Fruit fly (Drosophila melanogaster) whole organism, embryonic: Measurements from ENCODE around the gene Desat1.
A peak's percentile ranks its signal among the peaks of the same experiment; 100 is the strongest.

Source experiments
- Atf3 ChIP-seq: fragments of 200-800 bp; sonication (Bioruptor generic); optimal IDR thresholded peaks from 3 replicates; lab custom pipeline; 2016; ENCODE audit warnings: missing biosample characterization, missing genetic modification characterization
- Awh ChIP-seq: fragments of 200-800 bp; sonication (Bioruptor generic); IDR thresholded peaks from 2 replicates; pipeline ENCODE4, ENCODE4 v1.3.6; 2022; ENCODE audit warnings: missing biosample characterization, missing genetic modification characterization
- B-H1 ChIP-seq: fragments of 200-800 bp; sonication (Bioruptor generic); IDR thresholded peaks from 3 replicates; pipeline ENCODE4 v1.3.6; 2022; ENCODE audit warnings: missing biosample characterization, missing genetic modification characterization
- BtbVII ChIP-seq: fragments of 200-800 bp; sonication (Bioruptor generic); optimal IDR thresholded peaks from 3 replicates; lab custom pipeline; 2017; ENCODE audit warnings: missing biosample characterization, mild to moderate bottlenecking, missing genetic modification characterization
- C15 ChIP-seq: fragments of 200-800 bp; sonication (Bioruptor generic); IDR thresholded peaks from 3 replicates; pipeline ENCODE4 v1.3.6; 2022; ENCODE audit warnings: missing biosample characterization, missing genetic modification characterization
- CG12104 ChIP-seq: fragments of 200-800 bp; sonication (Bioruptor generic); optimal IDR thresholded peaks from 3 replicates; lab custom pipeline; 2016; ENCODE audit warnings: missing biosample characterization, missing genetic modification characterization
- CG12219 ChIP-seq: fragments of 200-800 bp; sonication (Bioruptor generic); optimal IDR thresholded peaks from 3 replicates; lab custom pipeline; 2018; ENCODE audit warnings: missing biosample characterization, mild to moderate bottlenecking, missing genetic modification characterization
- CG12391 ChIP-seq: fragments of 200-800 bp; sonication (Bioruptor generic); optimal IDR thresholded peaks from 3 replicates; lab custom pipeline; 2018; ENCODE audit warnings: missing biosample characterization, mild to moderate bottlenecking, missing genetic modification characterization, moderate library complexity
- CG14014 ChIP-seq: fragments of 200-800 bp; sonication (Bioruptor generic); IDR thresholded peaks from 2 replicates; pipeline ENCODE4 v1.3.6; 2022; ENCODE audit warnings: missing biosample characterization, missing genetic modification characterization
- CG16813 ChIP-seq: fragments of 200-800 bp; sonication (Bioruptor generic); IDR thresholded peaks from 3 replicates; pipeline ENCODE4 v1.3.6; 2022; ENCODE audit warnings: missing biosample characterization, missing genetic modification characterization; ENCODE audit not compliant: partially characterized antibody
- CG16815 ChIP-seq: fragments of 200-800 bp; sonication (Bioruptor generic); optimal IDR thresholded peaks from 3 replicates; lab custom pipeline; 2017; ENCODE audit warnings: missing biosample characterization, mild to moderate bottlenecking, missing genetic modification characterization
- CG18476 ChIP-seq: fragments of 200-800 bp; sonication (Bioruptor generic); optimal IDR thresholded peaks from 2 replicates; lab custom pipeline; 2016; ENCODE audit warnings: missing biosample characterization, mild to moderate bottlenecking, missing genetic modification characterization
- CG3163 ChIP-seq: fragments of 200-800 bp; sonication (Bioruptor generic); optimal IDR thresholded peaks from 3 replicates; lab custom pipeline; 2016; ENCODE audit warnings: missing biosample characterization, missing genetic modification characterization
- CG3281 ChIP-seq: fragments of 200-800 bp; sonication (Bioruptor generic); optimal IDR thresholded peaks from 3 replicates; lab custom pipeline; 2017; ENCODE audit warnings: missing biosample characterization, mild to moderate bottlenecking, missing genetic modification characterization
- CG34422 ChIP-seq: fragments of 200-800 bp; sonication (Bioruptor generic); IDR thresholded peaks from 3 replicates; pipeline ENCODE4 v1.3.6; 2022; ENCODE audit warnings: missing biosample characterization, missing genetic modification characterization
- CG4617 ChIP-seq: fragments of 200-800 bp; sonication (Bioruptor generic); optimal IDR thresholded peaks from 3 replicates; lab custom pipeline; 2016; ENCODE audit warnings: missing biosample characterization, missing genetic modification characterization, borderline replicate concordance
- CG4730 ChIP-seq: fragments of 200-800 bp; sonication (Bioruptor generic); IDR thresholded peaks from 2 replicates; pipeline ENCODE4 v1.3.6; 2022; ENCODE audit warnings: missing biosample characterization, missing genetic modification characterization
- CG7839 ChIP-seq: fragments of 200-800 bp; sonication (Bioruptor generic); optimal IDR thresholded peaks from 3 replicates; lab custom pipeline; 2018; ENCODE audit warnings: missing biosample characterization, mild to moderate bottlenecking, missing genetic modification characterization, moderate library complexity
- CG7963 ChIP-seq: fragments of 200-800 bp; sonication (Bioruptor generic); IDR thresholded peaks from 3 replicates; pipeline ENCODE4 v1.3.6; 2022; ENCODE audit warnings: missing biosample characterization, missing genetic modification characterization; ENCODE audit not compliant: partially characterized antibody
- CG7987 ChIP-seq: fragments of 200-800 bp; sonication (Bioruptor generic); optimal IDR thresholded peaks from 2 replicates; lab custom pipeline; 2018; ENCODE audit warnings: missing biosample characterization, mild to moderate bottlenecking, missing genetic modification characterization, moderate library complexity
- CG8089 ChIP-seq: fragments of 200-800 bp; sonication (Bioruptor generic); optimal IDR thresholded peaks from 3 replicates; lab custom pipeline; 2016; ENCODE audit warnings: missing biosample characterization, missing genetic modification characterization
- CG8388 ChIP-seq: fragments of 200-800 bp; sonication (Bioruptor generic); optimal IDR thresholded peaks from 2 replicates; lab custom pipeline; 2019; ENCODE audit warnings: missing biosample characterization, mild to moderate bottlenecking, missing genetic modification characterization, moderate library complexity
- Dbx ChIP-seq: fragments of 200-800 bp; sonication (Bioruptor generic); IDR thresholded peaks from 3 replicates; pipeline ENCODE4 v1.3.6; 2022; ENCODE audit warnings: missing biosample characterization, missing genetic modification characterization
- HHEX ChIP-seq: fragments of 200-800 bp; sonication (Bioruptor generic); optimal IDR thresholded peaks from 3 replicates; lab custom pipeline; 2017; ENCODE audit warnings: missing biosample characterization, mild to moderate bottlenecking, missing genetic modification characterization, missing genetic modification reagents
- HLHmδ ChIP-seq: fragments of 200-800 bp; sonication (Bioruptor generic); optimal IDR thresholded peaks from 2 replicates; lab custom pipeline; 2018; ENCODE audit warnings: missing biosample characterization, mild to moderate bottlenecking, missing genetic modification characterization, moderate library complexity
- Hand ChIP-seq: fragments of 200-800 bp; sonication (Bioruptor generic); optimal IDR thresholded peaks from 2 replicates; lab custom pipeline; 2017; ENCODE audit warnings: mild to moderate bottlenecking, missing biosample characterization, missing genetic modification reagents, missing genetic modification characterization
- Kr ChIP-seq: fragments of 200-800 bp; sonication (Bioruptor generic); optimal IDR thresholded peaks from 2 replicates; lab custom pipeline; 2017; ENCODE audit warnings: missing biosample characterization, mild to moderate bottlenecking, missing genetic modification characterization
- Lim3 ChIP-seq: fragments of 200-800 bp; sonication (Bioruptor generic); IDR thresholded peaks from 2 replicates; pipeline ENCODE4 v1.3.6; 2022; ENCODE audit warnings: missing biosample characterization, missing genetic modification characterization
- Ravus ChIP-seq: fragments of 200-800 bp; sonication (Bioruptor generic); IDR thresholded peaks from 2 replicates; pipeline ENCODE4 v1.3.6; 2022; ENCODE audit warnings: missing biosample characterization, missing genetic modification characterization
- Side ChIP-seq: fragments of 200-800 bp; sonication (Bioruptor generic); optimal IDR thresholded peaks from 2 replicates; lab custom pipeline; 2016; ENCODE audit warnings: missing biosample characterization, missing genetic modification characterization
- Sox102F ChIP-seq: fragments of 200-800 bp; sonication (Bioruptor generic); optimal IDR thresholded peaks from 2 replicates; lab custom pipeline; 2018; ENCODE audit warnings: missing biosample characterization, mild to moderate bottlenecking, missing genetic modification characterization, moderate library complexity
- YL-1 ChIP-seq: fragments of 200-800 bp; sonication (Bioruptor generic); optimal IDR thresholded peaks from 3 replicates; lab custom pipeline; 2017; ENCODE audit warnings: missing biosample characterization, mild to moderate bottlenecking, missing genetic modification characterization
- ato ChIP-seq: fragments of 200-800 bp; sonication (Bioruptor generic); IDR thresholded peaks from 2 replicates; pipeline ENCODE4 v1.3.6; 2022; ENCODE audit warnings: missing biosample characterization, missing genetic modification characterization; ENCODE audit not compliant: partially characterized antibody
- caup ChIP-seq: fragments of 200-800 bp; sonication (Bioruptor generic); optimal IDR thresholded peaks from 3 replicates; lab custom pipeline; 2017; ENCODE audit warnings: missing biosample characterization, mild to moderate bottlenecking, missing genetic modification characterization, moderate library complexity; ENCODE audit not compliant: severe bottlenecking
- chinmo ChIP-seq: fragments of 200-800 bp; sonication (Bioruptor generic); IDR thresholded peaks from 4 replicates; pipeline ENCODE4 v1.3.6; 2022; ENCODE audit warnings: missing biosample characterization, missing genetic modification characterization; ENCODE audit not compliant: partially characterized antibody
- dmrt99B ChIP-seq: fragments of 200-800 bp; sonication (Bioruptor generic); optimal IDR thresholded peaks from 2 replicates; lab custom pipeline; 2018; ENCODE audit warnings: missing biosample characterization, mild to moderate bottlenecking, missing genetic modification characterization, moderate library complexity
- ftz-f1 ChIP-seq: fragments of 200-800 bp; sonication (Bioruptor generic); optimal IDR thresholded peaks from 2 replicates; lab custom pipeline; 2016; ENCODE audit warnings: missing biosample characterization, missing genetic modification characterization
- fu2 ChIP-seq: fragments of 200-800 bp; sonication (Bioruptor generic); optimal IDR thresholded peaks from 2 replicates; lab custom pipeline; 2016; ENCODE audit warnings: missing biosample characterization, missing genetic modification characterization
- gcm2 ChIP-seq: fragments of 200-800 bp; sonication (Bioruptor generic); optimal IDR thresholded peaks from 2 replicates; lab custom pipeline; 2016; ENCODE audit warnings: missing biosample characterization, missing genetic modification characterization
- gfzf ChIP-seq: fragments of 200-800 bp; sonication (Bioruptor generic); optimal IDR thresholded peaks from 2 replicates; lab custom pipeline; 2016; ENCODE audit warnings: missing biosample characterization, mild to moderate bottlenecking, missing genetic modification characterization, moderate library complexity
- mld ChIP-seq: fragments of 200-800 bp; sonication (Bioruptor generic); IDR thresholded peaks from 3 replicates; pipeline ENCODE4 v1.3.6; 2022; ENCODE audit warnings: missing biosample characterization, missing genetic modification characterization; ENCODE audit not compliant: partially characterized antibody
- nerfin-1 ChIP-seq: fragments of 200-800 bp; sonication (Bioruptor generic); optimal IDR thresholded peaks from 3 replicates; lab custom pipeline; 2019; ENCODE audit warnings: missing biosample characterization, mild to moderate bottlenecking, missing genetic modification characterization, moderate library complexity
- nerfin-2 ChIP-seq: fragments of 200-800 bp; sonication (Bioruptor generic); IDR thresholded peaks from 2 replicates; pipeline ENCODE4 v1.3.6; 2022; ENCODE audit warnings: missing biosample characterization, missing genetic modification characterization; ENCODE audit not compliant: partially characterized antibody
- pita ChIP-seq: fragments of 200-800 bp; sonication (Bioruptor generic); optimal IDR thresholded peaks from 2 replicates; lab custom pipeline; 2017; ENCODE audit warnings: missing biosample characterization, mild to moderate bottlenecking, missing genetic modification characterization
- row ChIP-seq: fragments of 200-800 bp; sonication (Bioruptor generic); IDR thresholded peaks from 3 replicates; pipeline ENCODE4 v1.3.6; 2022; ENCODE audit warnings: missing biosample characterization, missing genetic modification characterization
- shn ChIP-seq: fragments of 200-800 bp; sonication (Bioruptor generic); optimal IDR thresholded peaks from 3 replicates; lab custom pipeline; 2016; ENCODE audit warnings: missing biosample characterization, missing genetic modification characterization
- sr ChIP-seq: fragments of 200-800 bp; sonication (Bioruptor generic); IDR thresholded peaks from 3 replicates; pipeline ENCODE4 v1.3.6; 2022; ENCODE audit warnings: missing biosample characterization, missing genetic modification characterization
- tll ChIP-seq, 2 experiments: fragments of 200-800 bp in 1 of 2; fragments of >200 bp in 1 of 2; sonication (Bioruptor generic) in 1 of 2; optimal IDR thresholded peaks; 2 replicates each; lab custom pipeline; 2017 to 2019; ENCODE audit warnings: missing biosample characterization in 2 of 2, missing genetic modification characterization in 2 of 2, mild to moderate bottlenecking in 1 of 2, moderate library complexity in 1 of 2
- vfl ChIP-seq: fragments of 200-800 bp; sonication (Bioruptor generic); optimal IDR thresholded peaks from 2 replicates; lab custom pipeline; 2016; ENCODE audit warnings: missing biosample characterization, missing genetic modification characterization
- vvl ChIP-seq: fragments of 200-800 bp; sonication (Bioruptor generic); IDR thresholded peaks from 2 replicates; pipeline ENCODE4 v1.3.6; 2022; ENCODE audit warnings: missing biosample characterization, missing genetic modification characterization
- z ChIP-seq: fragments of 200-800 bp; sonication (Bioruptor generic); IDR thresholded peaks from 3 replicates; pipeline ENCODE4 v1.3.6; 2022; ENCODE audit warnings: missing biosample characterization, missing genetic modification characterization

Gene Desat1

dm6 chr3R:12451376-12451775 is 12.0 kb downstream of the Desat1 start (continued):
- TF ChIP-seq CG4617 (GFP tag; lab: Kevin White, UChicago) (no peak), C15 (GFP tag; lab: Robert Waterston, UW) (no peak), CG18476 (GFP tag; lab: Kevin White, UChicago) (no peak), HHEX (GFP tag; lab: Kevin White, UChicago) (peak; percentile 0), CG7839 (tag; lab: Kevin White, UChicago) (peak; percentile 58), chinmo (GFP tag; lab: Robert Waterston, UW) (no peak), nerfin-2 (GFP tag; lab: Robert Waterston, UW) (no peak), vfl (no peak), CG12391 (peak; percentile 29), gfzf (GFP tag; lab: Kevin White, UChicago) (no peak), dmrt99B (tag; lab: Kevin White, UChicago) (peak; percentile 65), pita (GFP tag; lab: Kevin White, UChicago) (no peak), mld (no peak), CG12104 (no peak), z (GFP tag; lab: Robert Waterston, UW) (no peak), row (peak; percentile 42), ftz-f1 (GFP tag; lab: Kevin White, UChicago) (no peak), sr (GFP tag; lab: Robert Waterston, UW) (no peak), Lim3 (GFP tag; lab: Robert Waterston, UW) (no peak), CG7963 (GFP tag; lab: Robert Waterston, UW) (no peak), CG8388 (GFP tag; lab: Kevin White, UChicago) (peak; percentile 16), caup (GFP tag; lab: Kevin White, UChicago) (no peak), CG12219 (GFP tag; lab: Kevin White, UChicago) (peak; percentile 23), Ravus (GFP tag; lab: Robert Waterston, UW) (no peak), CG8089 (no peak), fu2 (GFP tag; lab: Kevin White, UChicago) (no peak), Side (no peak), Awh (no peak), CG4730 (GFP tag; lab: Robert Waterston, UW) (no peak), Dbx (GFP tag; lab: Robert Waterston, UW) (no peak), Kr (GFP tag; lab: Kevin White, UChicago) (no peak), nerfin-1 (tag; lab: Kevin White, UChicago) (no peak), CG7987 (GFP tag; lab: Kevin White, UChicago) (no peak), CG3281 (GFP tag; lab: Kevin White, UChicago) (peak; percentile 14), B-H1 (GFP tag; lab: Robert Waterston, UW) (peak; percentile 22; the same call in 1 of the 3 replicates), ato (no peak), CG14014 (GFP tag; lab: Robert Waterston, UW) (no peak), Sox102F (GFP tag; lab: Kevin White, UChicago) (peak; percentile 73), CG16813 (GFP tag; lab: Robert Waterston, UW) (no peak), HLHmδ (GFP tag; lab: Kevin White, UChicago) (no peak), shn (no peak), gcm2 (no peak), tll (GFP tag; optimal IDR thresholded peaks at IDR 0.05; lab: Kevin White, UChicago) (no peak), CG16815 (GFP tag; lab: Kevin White, UChicago) (no peak), BtbVII (peak; percentile 13), Atf3 (GFP tag; lab: Kevin White, UChicago) (no peak), YL-1 (GFP tag; lab: Kevin White, UChicago) (no peak), CG3163 (no peak), Hand (GFP tag; lab: Kevin White, UChicago) (no peak), vvl (GFP tag; lab: Robert Waterston, UW) (peak; percentile 26; the same call in 1 of the 2 replicates), CG34422 (no peak)
